Fruit fly (Drosophila melanogaster) whole organism, prepupa: ENCODE results near the gene unc.

Experiments used
- Blimp-1 ChIP-seq: fragments of 200-800 bp; sonication (Bioruptor generic); optimal IDR thresholded peaks from 3 replicates; lab custom pipeline; 2017; ENCODE audit warnings: missing biosample characterization, missing genetic modification characterization, mild to moderate bottlenecking, moderate library complexity, missing genetic modification reagents
- CG10631 ChIP-seq: fragments of 200-800 bp; sonication (Bioruptor generic); optimal IDR thresholded peaks from 2 replicates; lab custom pipeline; 2016; ENCODE audit warnings: missing biosample characterization, missing genetic modification characterization
- CG11294 ChIP-seq: fragments of 200-800 bp; sonication (Bioruptor generic); IDR thresholded peaks from 2 replicates; pipeline ENCODE4 v1.3.6; 2022; ENCODE audit warnings: missing biosample characterization, missing genetic modification characterization
- CG11762 ChIP-seq: fragments of 200-800 bp; sonication (Bioruptor generic); optimal IDR thresholded peaks from 3 replicates; lab custom pipeline; 2016; ENCODE audit warnings: missing biosample characterization, missing genetic modification characterization; ENCODE audit not compliant: insufficient read depth
- CG11902 ChIP-seq: fragments of 200-800 bp; sonication (Bioruptor generic); optimal IDR thresholded peaks from 3 replicates; lab custom pipeline; 2016; ENCODE audit warnings: missing biosample characterization, missing genetic modification characterization
- CG15336 ChIP-seq: fragments of 200-800 bp; sonication (Bioruptor generic); IDR thresholded peaks from 2 replicates; pipeline ENCODE4 v1.3.6; 2022; ENCODE audit warnings: missing biosample characterization, missing genetic modification characterization
- CG1621 ChIP-seq: fragments of 200-800 bp; sonication (Bioruptor generic); optimal IDR thresholded peaks from 3 replicates; lab custom pipeline; 2018; ENCODE audit warnings: missing biosample characterization, mild to moderate bottlenecking, missing genetic modification characterization
- CG16779 ChIP-seq: fragments of 200-800 bp; sonication (Bioruptor generic); optimal IDR thresholded peaks from 3 replicates; lab custom pipeline; 2017; ENCODE audit warnings: missing biosample characterization, mild to moderate bottlenecking, missing genetic modification characterization
- CG32006 ChIP-seq: fragments of 200-800 bp; sonication (Bioruptor generic); optimal IDR thresholded peaks from 3 replicates; lab custom pipeline; 2017; ENCODE audit warnings: missing biosample characterization, mild to moderate bottlenecking, missing genetic modification characterization
- CG3919 ChIP-seq: fragments of 200-800 bp; sonication (Bioruptor generic); optimal IDR thresholded peaks from 3 replicates; lab custom pipeline; 2016; ENCODE audit warnings: missing biosample characterization, missing genetic modification characterization
- CG4318 ChIP-seq: fragments of 200-800 bp; sonication (Bioruptor generic); optimal IDR thresholded peaks from 3 replicates; lab custom pipeline; 2017; ENCODE audit warnings: missing biosample characterization, mild to moderate bottlenecking, missing genetic modification characterization
- CG6163 ChIP-seq: fragments of 200-800 bp; sonication (Bioruptor generic); IDR thresholded peaks from 3 replicates; pipeline ENCODE4 v1.3.6; 2022; ENCODE audit warnings: missing biosample characterization, missing genetic modification characterization
- CG6276 ChIP-seq: fragments of 200-800 bp; sonication (Bioruptor generic); optimal IDR thresholded peaks from 2 replicates; lab custom pipeline; 2017; ENCODE audit warnings: missing biosample characterization, mild to moderate bottlenecking, missing genetic modification characterization
- CG6792 ChIP-seq: fragments of 200-800 bp; sonication (Bioruptor generic); optimal IDR thresholded peaks from 3 replicates; lab custom pipeline; 2016; ENCODE audit warnings: missing biosample characterization, missing genetic modification characterization
- CG6808 ChIP-seq: fragments of 200-800 bp; sonication (Bioruptor generic); optimal IDR thresholded peaks from 3 replicates; lab custom pipeline; 2017; ENCODE audit warnings: missing biosample characterization, missing genetic modification characterization, mild to moderate bottlenecking, moderate library complexity, missing genetic modification reagents
- CG6854 ChIP-seq: fragments of 200-800 bp; sonication (Bioruptor generic); optimal IDR thresholded peaks from 2 replicates; lab custom pipeline; 2017; ENCODE audit warnings: missing biosample characterization, mild to moderate bottlenecking, missing genetic modification characterization
- CG7368 ChIP-seq: fragments of 200-800 bp; sonication (Bioruptor generic); optimal IDR thresholded peaks from 3 replicates; lab custom pipeline; 2016; ENCODE audit warnings: missing biosample characterization, missing genetic modification characterization
- CG8119 ChIP-seq: fragments of 200-800 bp; sonication (Bioruptor generic); IDR thresholded peaks from 3 replicates; pipeline ENCODE4 v1.3.6; 2022; ENCODE audit warnings: missing biosample characterization, missing genetic modification characterization
- CG8319 ChIP-seq: fragments of 200-800 bp; sonication (Bioruptor generic); optimal IDR thresholded peaks from 3 replicates; lab custom pipeline; 2016; ENCODE audit warnings: missing biosample characterization, missing genetic modification characterization
- CG8632 ChIP-seq: fragments of 200-800 bp; sonication (Bioruptor generic); optimal IDR thresholded peaks from 3 replicates; lab custom pipeline; 2016; ENCODE audit warnings: missing biosample characterization, missing genetic modification characterization
- CG9139 ChIP-seq: fragments of 200-800 bp; sonication (Bioruptor generic); optimal IDR thresholded peaks from 3 replicates; lab custom pipeline; 2017; ENCODE audit warnings: missing biosample characterization, mild to moderate bottlenecking, missing genetic modification characterization
- Eip75B ChIP-seq: fragments of 200-800 bp; sonication (Bioruptor generic); optimal IDR thresholded peaks from 3 replicates; lab custom pipeline; 2016; ENCODE audit warnings: missing biosample characterization, missing genetic modification characterization
- Eip78C ChIP-seq: fragments of 200-800 bp; sonication (Bioruptor generic); peaks from one replicate; lab custom pipeline; 2016; ENCODE audit warnings: missing biosample characterization, missing genetic modification characterization
- Eip93F ChIP-seq: fragments of 200-800 bp; sonication (Bioruptor generic); optimal IDR thresholded peaks from 2 replicates; lab custom pipeline; 2016; ENCODE audit warnings: missing biosample characterization, mild to moderate bottlenecking, missing genetic modification characterization
- Ets96B ChIP-seq: fragments of 200-800 bp; optimal IDR thresholded peaks from 2 replicates; lab custom pipeline; 2019; ENCODE audit warnings: missing biosample characterization, mild to moderate bottlenecking, missing genetic modification characterization, moderate library complexity
- Gug ChIP-seq: fragments of 200-800 bp; sonication (Bioruptor generic); IDR thresholded peaks from 2 replicates; pipeline ENCODE4 v1.3.6; 2022; ENCODE audit warnings: missing biosample characterization, missing genetic modification characterization
- Hr38 ChIP-seq: sonication (Bioruptor generic); optimal IDR thresholded peaks from 2 replicates; lab custom pipeline; 2016; ENCODE audit warnings: missing biosample characterization, missing genetic modification characterization
- Hr39 ChIP-seq: fragments of 200-800 bp; sonication (Bioruptor generic); optimal IDR thresholded peaks from 2 replicates; lab custom pipeline; 2016; ENCODE audit warnings: missing biosample characterization, missing genetic modification characterization
- Hr4 ChIP-seq: fragments of 200-800 bp; sonication (Bioruptor generic); optimal IDR thresholded peaks from 3 replicates; lab custom pipeline; 2016; ENCODE audit warnings: missing biosample characterization, missing genetic modification characterization
- Lpt ChIP-seq: fragments of 200-800 bp; sonication (Bioruptor generic); optimal IDR thresholded peaks from 3 replicates; lab custom pipeline; 2016; ENCODE audit warnings: missing biosample characterization, missing genetic modification characterization
- Smox ChIP-seq: fragments of 200-800 bp; sonication (Bioruptor generic); optimal IDR thresholded peaks from 3 replicates; lab custom pipeline; 2016; ENCODE audit warnings: missing biosample characterization, missing genetic modification characterization
- Sox102F ChIP-seq: fragments of 200-800 bp; sonication (Bioruptor generic); optimal IDR thresholded peaks from 2 replicates; lab custom pipeline; 2016; ENCODE audit warnings: missing biosample characterization, mild to moderate bottlenecking, missing genetic modification characterization
- Sox14 ChIP-seq: fragments of 200-800 bp; sonication (Bioruptor generic); optimal IDR thresholded peaks from 3 replicates; lab custom pipeline; 2016; ENCODE audit warnings: missing biosample characterization, missing genetic modification characterization
- Sox15 ChIP-seq: fragments of 200-800 bp; sonication (Bioruptor generic); optimal IDR thresholded peaks from 3 replicates; lab custom pipeline; 2016; ENCODE audit warnings: missing biosample characterization, missing genetic modification characterization
- acj6 ChIP-seq: fragments of 200-800 bp; sonication (Bioruptor generic); optimal IDR thresholded peaks from 3 replicates; lab custom pipeline; 2016; ENCODE audit warnings: missing biosample characterization, missing genetic modification characterization
- cyc ChIP-seq: fragments of 200-800 bp; sonication (Bioruptor generic); optimal IDR thresholded peaks from 3 replicates; lab custom pipeline; 2016; ENCODE audit warnings: missing biosample characterization, missing genetic modification characterization
- dac ChIP-seq: fragments of 200-800 bp; sonication (Bioruptor generic); optimal IDR thresholded peaks from 2 replicates; lab custom pipeline; 2017; ENCODE audit warnings: missing biosample characterization, mild to moderate bottlenecking, missing genetic modification characterization
- dsx ChIP-seq: fragments of 200-800 bp; optimal IDR thresholded peaks from 3 replicates; lab custom pipeline; 2019; ENCODE audit warnings: missing biosample characterization, mild to moderate bottlenecking, missing genetic modification characterization, moderate library complexity; ENCODE audit not compliant: poor library complexity, severe bottlenecking
- fd59A ChIP-seq: fragments of 200-800 bp; sonication (Bioruptor generic); optimal IDR thresholded peaks from 2 replicates; lab custom pipeline; 2017; ENCODE audit warnings: missing biosample characterization, mild to moderate bottlenecking, missing genetic modification characterization, missing genetic modification reagents
- fd85E ChIP-seq: fragments of 200-800 bp; sonication (Bioruptor generic); optimal IDR thresholded peaks from 3 replicates; lab custom pipeline; 2016; ENCODE audit warnings: missing biosample characterization, missing genetic modification characterization
- fkh ChIP-seq: fragments of 200-800 bp; sonication (Bioruptor generic); optimal IDR thresholded peaks from 3 replicates; lab custom pipeline; 2017; ENCODE audit warnings: missing biosample characterization, mild to moderate bottlenecking, missing genetic modification characterization, moderate library complexity
- net ChIP-seq: fragments of 200-800 bp; sonication (Bioruptor generic); optimal IDR thresholded peaks from 3 replicates; lab custom pipeline; 2016; ENCODE audit warnings: missing biosample characterization, missing genetic modification characterization
- pdm3 ChIP-seq: fragments of 200-800 bp; sonication (Bioruptor generic); optimal IDR thresholded peaks from 3 replicates; lab custom pipeline; 2016; ENCODE audit warnings: missing biosample characterization, missing genetic modification characterization
- salr ChIP-seq, 2 experiments: fragments of 200-800 bp; sonication (Bioruptor generic); optimal IDR thresholded peaks; 3 replicates each; lab custom pipeline; 2016 to 2018; ENCODE audit warnings: missing biosample characterization in 2 of 2, missing genetic modification characterization in 2 of 2, mild to moderate bottlenecking in 1 of 2
- spab ChIP-seq: fragments of 200-800 bp; sonication (Bioruptor generic); optimal IDR thresholded peaks from 2 replicates; lab custom pipeline; 2017; ENCODE audit warnings: missing biosample characterization, mild to moderate bottlenecking, missing genetic modification characterization, missing genetic modification reagents
- svp ChIP-seq: fragments of 200-800 bp; sonication (Bioruptor generic); peaks from one replicate; lab custom pipeline; 2016; ENCODE audit warnings: missing biosample characterization, missing genetic modification characterization
- vri ChIP-seq: fragments of 200-800 bp; sonication (Bioruptor generic); optimal IDR thresholded peaks from 3 replicates; lab custom pipeline; 2016; ENCODE audit warnings: missing biosample characterization, mild to moderate bottlenecking, missing genetic modification characterization

Gene unc

DNA sequence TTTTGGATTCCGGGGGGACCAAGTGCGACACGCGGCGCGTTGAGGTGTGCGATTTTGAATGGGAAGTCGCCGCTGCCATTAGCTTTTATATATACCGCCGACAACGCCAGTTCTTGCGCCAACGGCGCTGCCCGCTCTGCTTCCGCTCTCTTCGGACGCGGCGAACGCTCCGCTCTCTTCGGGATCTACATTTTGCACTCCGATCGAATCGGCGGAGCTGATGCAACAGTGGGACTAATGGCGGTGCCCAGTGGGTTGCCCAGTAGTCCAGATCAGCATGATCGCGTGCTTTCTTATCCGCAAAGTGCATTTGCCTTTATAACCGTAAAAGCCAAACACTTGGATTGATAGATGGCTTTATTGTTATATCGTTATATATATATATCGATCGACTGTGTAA lies 49.2 kb downstream of the unc start, which contains the start of gene CG32512 (continued):
- TF ChIP-seq CG15336 (GFP tag; lab: Robert Waterston, UW): peak; percentile 12; the same call in 1 of the 2 replicates
- no peak for TF ChIP-seq CG16779 (tag; lab: Kevin White, UChicago)

dm6 chrX:21065775-21066174 lies 50.9 kb downstream of the unc start:
- TF ChIP-seq Eip78C (GFP tag; lab: Kevin White, UChicago) (peak; percentile 10), Sox14 (no peak), Hr39 (no peak), Lpt (no peak), fkh (GFP tag; lab: Kevin White, UChicago) (peak; percentile 65), svp (GFP tag; lab: Kevin White, UChicago) (peak; percentile 38)

dm6 chrX:21064927-21065326 lies 51.8 kb downstream of the unc start:
- peak; percentile 95 for TF ChIP-seq CG6163 (GFP tag; lab: Robert Waterston, UW)
- TF ChIP-seq Sox102F (GFP tag; lab: Kevin White, UChicago): peak; percentile 96
- TF ChIP-seq Sox15 (GFP tag; lab: Kevin White, UChicago): peak; percentile 92
- TF ChIP-seq CG11902 (GFP tag; lab: Kevin White, UChicago): peak; percentile 92
- TF ChIP-seq CG6808 (GFP tag; lab: Kevin White, UChicago): peak; percentile 80
- peak; percentile 81 for TF ChIP-seq CG9139 (GFP tag; lab: Kevin White, UChicago)
- peak; percentile 93 for TF ChIP-seq pdm3 (GFP tag; lab: Kevin White, UChicago)
- TF ChIP-seq CG1621 (tag; lab: Kevin White, UChicago): peak; percentile 84
- TF ChIP-seq Blimp-1 (GFP tag; lab: Kevin White, UChicago): peak; percentile 82
- peak; percentile 83 for TF ChIP-seq Lpt
- TF ChIP-seq CG8319 (GFP tag; lab: Kevin White, UChicago): peak; percentile 88
- TF ChIP-seq CG6854 (GFP tag; lab: Kevin White, UChicago): peak; percentile 95
- TF ChIP-seq fd85E (GFP tag; lab: Kevin White, UChicago): peak; percentile 80
- TF ChIP-seq CG6276: peak; percentile 80
- peak; percentile 60 for TF ChIP-seq dac (GFP tag; lab: Kevin White, UChicago)
- peak; percentile 97 for TF ChIP-seq Hr39
- peak; percentile 89 for TF ChIP-seq CG7368 (GFP tag; lab: Kevin White, UChicago)
- peak; percentile 65 for TF ChIP-seq CG4318 (GFP tag; lab: Kevin White, UChicago)
- TF ChIP-seq Ets96B: peak; percentile 75
- TF ChIP-seq CG10631: peak; percentile 82
- peak; percentile 90 for TF ChIP-seq CG8119 (GFP tag; lab: Robert Waterston, UW)
- TF ChIP-seq CG6792 (GFP tag; lab: Kevin White, UChicago): peak; percentile 94
- peak; percentile 97 for TF ChIP-seq cyc
- peak; percentile 42 for TF ChIP-seq Hr38 (GFP tag; lab: Kevin White, UChicago)
- TF ChIP-seq spab (GFP tag; lab: Kevin White, UChicago): peak; percentile 78
- TF ChIP-seq Eip78C (GFP tag; lab: Kevin White, UChicago): peak; percentile 96
- peak; percentile 95 for TF ChIP-seq vri (GFP tag; lab: Kevin White, UChicago)
- TF ChIP-seq fd59A (GFP tag; lab: Kevin White, UChicago): peak; percentile 70
- TF ChIP-seq salr (GFP tag; optimal IDR thresholded peaks at IDR 0.05; lab: Kevin White, UChicago): peak; percentile 71 to 78
- peak; percentile 91 for TF ChIP-seq CG15336 (GFP tag; lab: Robert Waterston, UW)
- TF ChIP-seq dsx (GFP tag; lab: Kevin White, UChicago): peak; percentile 67
- TF ChIP-seq net (GFP tag; lab: Kevin White, UChicago): peak; percentile 91
- peak; percentile 86 for TF ChIP-seq Eip93F (GFP tag; lab: Kevin White, UChicago)
- peak; percentile 78 for TF ChIP-seq Gug (GFP tag; lab: Robert Waterston, UW)
- TF ChIP-seq CG11294 (GFP tag; lab: Robert Waterston, UW): peak; percentile 83
- TF ChIP-seq Smox (GFP tag; lab: Kevin White, UChicago): peak; percentile 96
- peak; percentile 11 for TF ChIP-seq fkh (GFP tag; lab: Kevin White, UChicago)
- TF ChIP-seq CG8632 (GFP tag; lab: Kevin White, UChicago): peak; percentile 90
- TF ChIP-seq CG3919 (GFP tag; lab: Kevin White, UChicago): peak; percentile 92
- peak; percentile 92 for TF ChIP-seq Eip75B (GFP tag; lab: Kevin White, UChicago)
- peak; percentile 86 for TF ChIP-seq CG11762 (GFP tag; lab: Kevin White, UChicago)
- TF ChIP-seq CG32006: peak; percentile 82
- TF ChIP-seq acj6: peak; percentile 93
- peak; percentile 90 for TF ChIP-seq Hr4
